Fruit fly (Drosophila melanogaster) whole organism, embryonic: ENCODE data around the gene Or7a.

Source experiments
- ATbp ChIP-seq: fragments of 200-800 bp; sonication (Bioruptor generic); optimal IDR thresholded peaks from 2 replicates; lab custom pipeline; 2017; ENCODE audit warnings: missing biosample characterization, mild to moderate bottlenecking, missing genetic modification characterization, missing genetic modification reagents
- B-H1 ChIP-seq: fragments of 200-800 bp; sonication (Bioruptor generic); IDR thresholded peaks from 3 replicates; pipeline ENCODE4 v1.3.6; 2022; ENCODE audit warnings: missing biosample characterization, missing genetic modification characterization
- CG10321 ChIP-seq: fragments of 200-800 bp; sonication (Bioruptor generic); IDR thresholded peaks from 2 replicates; pipeline ENCODE4 v1.3.6; 2022; ENCODE audit warnings: missing biosample characterization, missing genetic modification characterization
- CG10654 ChIP-seq: fragments of 200-800 bp; sonication (Bioruptor generic); optimal IDR thresholded peaks from 2 replicates; lab custom pipeline; 2016; ENCODE audit warnings: missing biosample characterization, missing genetic modification characterization
- CG11247 ChIP-seq: fragments of 200-800 bp; sonication (Bioruptor generic); IDR thresholded peaks from 2 replicates; pipeline ENCODE4 v1.3.6; 2022; ENCODE audit warnings: missing biosample characterization, missing genetic modification characterization
- CG15011 ChIP-seq: fragments of 200-800 bp; sonication (Bioruptor generic); optimal IDR thresholded peaks from 3 replicates; lab custom pipeline; 2018; ENCODE audit warnings: missing biosample characterization, mild to moderate bottlenecking, missing genetic modification characterization
- CG1602 ChIP-seq: fragments of 200-800 bp; sonication (Bioruptor generic); optimal IDR thresholded peaks from 3 replicates; lab custom pipeline; 2016; ENCODE audit warnings: missing biosample characterization, missing genetic modification characterization
- CG1832 ChIP-seq: fragments of 200-800 bp; sonication (Bioruptor generic); optimal IDR thresholded peaks from 2 replicates; lab custom pipeline; 2017; ENCODE audit warnings: missing biosample characterization, mild to moderate bottlenecking, missing genetic modification characterization, inconsistent platforms
- CG30431 ChIP-seq: fragments of 200-800 bp; sonication (Bioruptor generic); optimal IDR thresholded peaks from 2 replicates; lab custom pipeline; 2017; ENCODE audit warnings: missing biosample characterization, missing genetic modification characterization
- CG3163 ChIP-seq: fragments of 200-800 bp; sonication (Bioruptor generic); optimal IDR thresholded peaks from 3 replicates; lab custom pipeline; 2016; ENCODE audit warnings: missing biosample characterization, missing genetic modification characterization
- CG4328 ChIP-seq: fragments of 200-800 bp; sonication (Bioruptor generic); optimal IDR thresholded peaks from 3 replicates; lab custom pipeline; 2017; ENCODE audit warnings: missing biosample characterization, missing genetic modification reagents, missing genetic modification characterization
- CG4360 ChIP-seq: fragments of 200-800 bp; sonication (Bioruptor generic); IDR thresholded peaks from 2 replicates; pipeline ENCODE4 v1.3.6; 2022; ENCODE audit warnings: missing biosample characterization, missing genetic modification characterization
- CG6683 ChIP-seq: fragments of 200-800 bp; sonication (Bioruptor generic); optimal IDR thresholded peaks from 2 replicates; lab custom pipeline; 2017; ENCODE audit warnings: missing biosample characterization, mild to moderate bottlenecking, missing genetic modification characterization, missing genetic modification reagents
- CG7357 ChIP-seq: fragments of 200-800 bp; sonication (Bioruptor generic); IDR thresholded peaks from 3 replicates; pipeline ENCODE4 v1.3.6; 2022; ENCODE audit warnings: missing biosample characterization, missing genetic modification characterization
- CG7556 ChIP-seq: fragments of 200-800 bp; sonication (Bioruptor generic); optimal IDR thresholded peaks from 2 replicates; lab custom pipeline; 2017; ENCODE audit warnings: missing biosample characterization, mild to moderate bottlenecking, missing genetic modification characterization
- CG7839 ChIP-seq: fragments of 200-800 bp; sonication (Bioruptor generic); optimal IDR thresholded peaks from 3 replicates; lab custom pipeline; 2018; ENCODE audit warnings: missing biosample characterization, mild to moderate bottlenecking, missing genetic modification characterization, moderate library complexity
- CG8478 ChIP-seq: fragments of >200 bp; optimal IDR thresholded peaks from 2 replicates; lab custom pipeline; 2018
- D ChIP-seq, 2 experiments: fragments of 200-800 bp in 1 of 2; fragments of >200 bp in 1 of 2; sonication (Bioruptor generic) in 1 of 2; optimal IDR thresholded peaks; 2 replicates in 1 of 2; 3 replicates in 1 of 2; lab custom pipeline; 2017; ENCODE audit warnings: mild to moderate bottlenecking in 1 of 2, missing biosample characterization in 1 of 2, missing genetic modification characterization in 1 of 2, missing genetic modification reagents in 1 of 2
- Fer1 ChIP-seq: fragments of 200-800 bp; sonication (Bioruptor generic); optimal IDR thresholded peaks from 2 replicates; lab custom pipeline; 2017; ENCODE audit warnings: missing biosample characterization, mild to moderate bottlenecking, missing genetic modification characterization
- NK7.1 ChIP-seq: fragments of 200-800 bp; sonication (Bioruptor generic); optimal IDR thresholded peaks from 3 replicates; lab custom pipeline; 2016; ENCODE audit warnings: missing biosample characterization, missing genetic modification characterization
- TFAM ChIP-seq: fragments of 200-800 bp; sonication (Bioruptor generic); optimal IDR thresholded peaks from 2 replicates; lab custom pipeline; 2017; ENCODE audit warnings: missing biosample characterization, missing genetic modification characterization, inconsistent platforms
- Trl ChIP-seq, 3 experiments: fragments of >200 bp in 2 of 3; fragments of 200-800 bp in 1 of 3; sonication (Bioruptor generic) in 1 of 3; optimal IDR thresholded peaks; 2 replicates in 1 of 3; 3 replicates in 2 of 3; lab custom pipeline; 2016 to 2017; ENCODE audit warnings: missing biosample characterization in 1 of 3, missing genetic modification characterization in 1 of 3
- Vsx1 ChIP-seq: fragments of 200-800 bp; sonication (Bioruptor generic); optimal IDR thresholded peaks from 2 replicates; lab custom pipeline; 2017; ENCODE audit warnings: missing biosample characterization, mild to moderate bottlenecking, missing genetic modification characterization, missing genetic modification reagents
- Xrp1 ChIP-seq: fragments of 200-800 bp; sonication (Bioruptor generic); IDR thresholded peaks from 2 replicates; pipeline ENCODE4 v1.3.6; 2022; ENCODE audit warnings: missing biosample characterization, missing genetic modification characterization
- aop ChIP-seq: fragments of 200-800 bp; sonication (Bioruptor generic); IDR thresholded peaks from 2 replicates; pipeline ENCODE4 v1.3.6; 2022; ENCODE audit warnings: missing biosample characterization, missing genetic modification characterization
- bbx ChIP-seq: fragments of 200-800 bp; sonication (Bioruptor generic); IDR thresholded peaks from 2 replicates; pipeline ENCODE4 v1.3.6; 2022; ENCODE audit warnings: missing biosample characterization, missing genetic modification characterization; ENCODE audit not compliant: partially characterized antibody
- caup ChIP-seq: fragments of 200-800 bp; sonication (Bioruptor generic); optimal IDR thresholded peaks from 3 replicates; lab custom pipeline; 2017; ENCODE audit warnings: missing biosample characterization, mild to moderate bottlenecking, missing genetic modification characterization, moderate library complexity; ENCODE audit not compliant: severe bottlenecking
- cg ChIP-seq: fragments of 200-800 bp; sonication (Bioruptor generic); optimal IDR thresholded peaks from 3 replicates; lab custom pipeline; 2019; ENCODE audit warnings: missing biosample characterization, mild to moderate bottlenecking, missing genetic modification characterization, moderate library complexity
- chinmo ChIP-seq: fragments of 200-800 bp; sonication (Bioruptor generic); IDR thresholded peaks from 4 replicates; pipeline ENCODE4 v1.3.6; 2022; ENCODE audit warnings: missing biosample characterization, missing genetic modification characterization; ENCODE audit not compliant: partially characterized antibody
- crol ChIP-seq: fragments of 200-800 bp; sonication (Bioruptor generic); IDR thresholded peaks from 2 replicates; pipeline ENCODE4 v1.3.6; 2022; ENCODE audit warnings: missing biosample characterization, missing genetic modification characterization
- gem ChIP-seq: fragments of 200-800 bp; sonication (Bioruptor generic); optimal IDR thresholded peaks from 2 replicates; lab custom pipeline; 2019; ENCODE audit warnings: missing biosample characterization, mild to moderate bottlenecking, missing genetic modification characterization, moderate library complexity
- grn ChIP-seq: fragments of 200-800 bp; sonication (Bioruptor generic); optimal IDR thresholded peaks from 3 replicates; lab custom pipeline; 2017; ENCODE audit warnings: missing biosample characterization, missing genetic modification characterization
- gsb ChIP-seq: fragments of 200-800 bp; sonication (Bioruptor generic); IDR thresholded peaks from 2 replicates; pipeline ENCODE4 v1.3.6; 2022; ENCODE audit warnings: missing biosample characterization, missing genetic modification characterization
- her ChIP-seq: fragments of 200-800 bp; sonication (Bioruptor generic); optimal IDR thresholded peaks from 2 replicates; lab custom pipeline; 2016; ENCODE audit warnings: missing biosample characterization, missing genetic modification characterization
- nom ChIP-seq: fragments of 200-800 bp; sonication (Bioruptor generic); optimal IDR thresholded peaks from 2 replicates; lab custom pipeline; 2017; ENCODE audit warnings: missing biosample characterization, missing genetic modification characterization, mild to moderate bottlenecking, moderate library complexity, missing genetic modification reagents
- pros ChIP-seq: fragments of 200-800 bp; sonication (Bioruptor generic); optimal IDR thresholded peaks from 3 replicates; lab custom pipeline; 2019; ENCODE audit warnings: missing biosample characterization, mild to moderate bottlenecking, missing genetic modification characterization, moderate library complexity
- run ChIP-seq: fragments of 200-800 bp; sonication (Bioruptor generic); optimal IDR thresholded peaks from 3 replicates; lab custom pipeline; 2018; ENCODE audit warnings: missing biosample characterization, mild to moderate bottlenecking, missing genetic modification characterization
- sc ChIP-seq, 3 experiments: fragments of >200 bp in 2 of 3; fragments of 200-800 bp in 1 of 3; sonication (Bioruptor generic) in 1 of 3; optimal IDR thresholded peaks; 2 replicates in 2 of 3; 3 replicates in 1 of 3; lab custom pipeline; 2017; ENCODE audit warnings: mild to moderate bottlenecking in 1 of 3, missing biosample characterization in 1 of 3, missing genetic modification characterization in 1 of 3, missing genetic modification reagents in 1 of 3
- usp ChIP-seq: fragments of >200 bp; optimal IDR thresholded peaks from 2 replicates; lab custom pipeline; 2017; ENCODE audit warnings: missing biosample characterization, missing genetic modification characterization
- wdn ChIP-seq: fragments of 200-800 bp; sonication (Bioruptor generic); IDR thresholded peaks from 2 replicates; pipeline ENCODE4 v1.3.6; 2022; ENCODE audit warnings: missing biosample characterization, missing genetic modification characterization
- yki ChIP-seq: fragments of >200 bp; optimal IDR thresholded peaks from 3 replicates; lab custom pipeline; 2018
- zen ChIP-seq: fragments of 200-800 bp; sonication (Bioruptor generic); optimal IDR thresholded peaks from 3 replicates; lab custom pipeline; 2018; ENCODE audit warnings: missing biosample characterization, mild to moderate bottlenecking, missing genetic modification characterization, moderate library complexity

Gene Or7a

dm6 chrX:8165608-8166007 is at the start of gene Or7a:
TSS of gene Or7a (minus strand) at chrX:8165708.
- TF ChIP-seq bbx (no peak), sc (optimal IDR thresholded peaks at IDR 0.05; lab: Kevin White, UChicago) (no peak), sc (GFP tag; optimal IDR thresholded peaks at IDR 0.05; lab: Kevin White, UChicago) (no peak), B-H1 (GFP tag; lab: Robert Waterston, UW) (no peak), NK7.1 (no peak)

- peak; percentile 75 for TF ChIP-seq crol (GFP tag; lab: Robert Waterston, UW)
- no peak for TF ChIP-seq run (tag; lab: Kevin White, UChicago)
- no peak for TF ChIP-seq ATbp (GFP tag; lab: Kevin White, UChicago)
- TF ChIP-seq cg (GFP tag; lab: Kevin White, UChicago), result peak; percentile 87
- no peak for TF ChIP-seq Xrp1 (GFP tag; lab: Robert Waterston, UW)
- no peak for TF ChIP-seq gem (tag; lab: Kevin White, UChicago)
- peak; percentile 69 for TF ChIP-seq nom (GFP tag; lab: Kevin White, UChicago)
- no peak for TF ChIP-seq CG15011 (GFP tag; lab: Kevin White, UChicago)
- TF ChIP-seq CG10654, result no peak
- no peak for TF ChIP-seq TFAM (GFP tag; lab: Kevin White, UChicago)
- peak; percentile 18 for TF ChIP-seq pros (GFP tag; lab: Kevin White, UChicago)
- peak; percentile 83 to 84 for TF ChIP-seq Trl (optimal IDR thresholded peaks at IDR 0.05; lab: Kevin White, UChicago)
- no peak for TF ChIP-seq Trl (GFP tag; optimal IDR thresholded peaks at IDR 0.05; lab: Kevin White, UChicago)
- no peak for TF ChIP-seq gsb
- TF ChIP-seq Vsx1 (GFP tag; lab: Kevin White, UChicago), result peak; percentile 17
- no peak for TF ChIP-seq CG7357
- TF ChIP-seq D (optimal IDR thresholded peaks at IDR 0.05; lab: Kevin White, UChicago), result peak; percentile 65
- no peak for TF ChIP-seq D (GFP tag; optimal IDR thresholded peaks at IDR 0.05; lab: Kevin White, UChicago)
- no peak for TF ChIP-seq aop (GFP tag; lab: Robert Waterston, UW)
- no peak for TF ChIP-seq CG30431
- TF ChIP-seq wdn (GFP tag; lab: Robert Waterston, UW), result no peak
- no peak for TF ChIP-seq usp (GFP tag; lab: Kevin White, UChicago)
- no peak for TF ChIP-seq her (GFP tag; lab: Kevin White, UChicago)
- no peak for TF ChIP-seq Fer1 (GFP tag; lab: Kevin White, UChicago)
- TF ChIP-seq yki (lab: Kevin White, UChicago), result peak; percentile 55
- TF ChIP-seq CG11247 (GFP tag; lab: Robert Waterston, UW), result no peak
- no peak for TF ChIP-seq CG7839
- peak; percentile 48 for TF ChIP-seq grn (GFP tag; lab: Kevin White, UChicago)
- TF ChIP-seq zen, result peak; percentile 18
- TF ChIP-seq CG4360 (GFP tag; lab: Robert Waterston, UW), result peak; percentile 58
- TF ChIP-seq CG6683, result no peak
- peak; percentile 66 for TF ChIP-seq CG8478 (lab: Kevin White, UChicago)
- no peak for TF ChIP-seq CG1602
- peak; percentile 45 for TF ChIP-seq CG1832 (GFP tag; lab: Kevin White, UChicago)
- peak; percentile 37 for TF ChIP-seq CG3163 (GFP tag; lab: Kevin White, UChicago)
- no peak for TF ChIP-seq CG4328
- no peak for TF ChIP-seq CG10321 (GFP tag; lab: Robert Waterston, UW)
- TF ChIP-seq caup (GFP tag; lab: Kevin White, UChicago), result no peak
- 0 out of 4 replicates have a peak, but pooled peaks have one; percentile 38 for TF ChIP-seq chinmo (GFP tag; lab: Robert Waterston, UW)
- TF ChIP-seq CG7556 (GFP tag; lab: Kevin White, UChicago), result no peak
These were observed 48.5 kb upstream of the Or7a start for dm6 chrX:8214017-8214416.
